Worm (Caenorhabditis elegans) whole organism, L4 larva: Measurements from ENCODE around the gene Y105C5A.1269.

ENCODE experiments used
- D1046.2 ChIP-seq: fragments of 200-800 bp; sonication (Bioruptor generic); IDR thresholded peaks from 2 replicates; pipeline ENCODE4 v1.3.6; 2022; ENCODE audit warnings: missing genetic modification characterization, missing compliant biosample characterization
- F26F4.8 ChIP-seq: fragments of 200-800 bp; sonication (Bioruptor generic); conservative IDR thresholded peaks from 2 replicates; pipeline ENCODE4 v1.3.6; 2022; ENCODE audit warnings: missing genetic modification characterization, missing compliant biosample characterization
- F44E2.7 ChIP-seq: fragments of 200-800 bp; sonication (Bioruptor generic); IDR thresholded peaks from 2 replicates; pipeline ENCODE4 v2.1.2; 2022; ENCODE audit warnings: missing genetic modification characterization, missing compliant biosample characterization
- F49E8.2 ChIP-seq: sonication (generic microtip); optimal IDR thresholded peaks from 2 replicates; lab custom pipeline; 2016; ENCODE audit warnings: missing compliant biosample characterization, mild to moderate bottlenecking, missing genetic modification characterization, borderline replicate concordance
- R02D3.7 ChIP-seq: fragments of 150-350 bp; sonication (generic microtip); optimal IDR thresholded peaks from 3 replicates; lab custom pipeline; 2014; ENCODE audit warnings: missing biosample characterization, missing genetic modification characterization
- Y5F2A.4 ChIP-seq: fragments of 200-800 bp; sonication (Bioruptor generic); optimal IDR thresholded peaks from 2 replicates; lab custom pipeline; 2018; ENCODE audit warnings: mild to moderate bottlenecking, missing genetic modification characterization, missing compliant biosample characterization
- ZK546.5 ChIP-seq, 2 experiments: sonication (generic microtip); optimal IDR thresholded peaks; 2 replicates each; lab custom pipeline; 2017; ENCODE audit warnings: missing biosample characterization in 2 of 2, missing genetic modification characterization in 2 of 2
- ceh-32 ChIP-seq: sonication (generic microtip); optimal IDR thresholded peaks from 2 replicates; lab custom pipeline; 2016; ENCODE audit warnings: mild to moderate bottlenecking, missing genetic modification characterization, missing compliant biosample characterization; ENCODE audit not compliant: poor library complexity
- ceh-62 ChIP-seq: sonication (generic microtip); optimal IDR thresholded peaks from 2 replicates; lab custom pipeline; 2017; ENCODE audit warnings: missing biosample characterization, missing genetic modification characterization
- dmd-9 ChIP-seq: fragments of 200-800 bp; sonication (Bioruptor generic); IDR thresholded peaks from 2 replicates; pipeline ENCODE4 v1.3.6; 2022; ENCODE audit warnings: missing genetic modification reagents, missing genetic modification characterization, missing compliant biosample characterization
- duxl-1 ChIP-seq: sonication (generic microtip); optimal IDR thresholded peaks from 2 replicates; lab custom pipeline; 2016; ENCODE audit warnings: mild to moderate bottlenecking, missing genetic modification characterization, moderate library complexity, missing compliant biosample characterization; ENCODE audit not compliant: poor library complexity
- dve-1 ChIP-seq: sonication (generic microtip); optimal IDR thresholded peaks from 2 replicates; lab custom pipeline; 2017; ENCODE audit warnings: antibody characterized with exemption, mild to moderate bottlenecking, missing genetic modification characterization, missing compliant biosample characterization; ENCODE audit not compliant: insufficient read depth
- egl-43 ChIP-seq: fragments of 200-800 bp; sonication (Bioruptor generic); IDR thresholded peaks from 2 replicates; pipeline ENCODE4 v1.3.6; 2022; ENCODE audit warnings: missing genetic modification reagents, missing genetic modification characterization, missing compliant biosample characterization
- fkh-10 ChIP-seq: fragments of 150-350 bp; optimal IDR thresholded peaks from 2 replicates; lab custom pipeline; 2014; ENCODE audit warnings: missing biosample characterization, missing genetic modification reagents, missing genetic modification characterization
- gei-8 ChIP-seq: fragments of 200-800 bp; sonication (Bioruptor generic); optimal IDR thresholded peaks from 2 replicates; lab custom pipeline; 2018; ENCODE audit warnings: mild to moderate bottlenecking, missing genetic modification characterization, missing compliant biosample characterization
- hif-1 ChIP-seq, 2 experiments: sonication (generic microtip); optimal IDR thresholded peaks; 2 replicates each; lab custom pipeline; 2016 to 2017; ENCODE audit warnings: missing compliant biosample characterization in 2 of 2, missing genetic modification characterization in 2 of 2, missing genetic modification reagents in 2 of 2, missing genotype in 2 of 2, mild to moderate bottlenecking in 1 of 2
- jun-1 ChIP-seq: fragments of 150-350 bp; optimal IDR thresholded peaks from 2 replicates; lab custom pipeline; 2014; ENCODE audit warnings: missing biosample characterization, missing genetic modification reagents, missing genetic modification characterization
- lim-7 ChIP-seq: fragments of 200-800 bp; sonication (Bioruptor generic); IDR thresholded peaks from 2 replicates; pipeline ENCODE4 v1.3.6; 2022; ENCODE audit warnings: missing genetic modification characterization, missing compliant biosample characterization
- lin-38 ChIP-seq: fragments of 200-800 bp; sonication (Bioruptor generic); IDR thresholded peaks from 2 replicates; pipeline ENCODE4 v1.3.6; 2022; ENCODE audit warnings: missing genetic modification reagents, missing genetic modification characterization, missing compliant biosample characterization
- lin-39 ChIP-seq: fragments of 150-350 bp; optimal IDR thresholded peaks from 2 replicates; lab custom pipeline; 2014; ENCODE audit warnings: missing biosample characterization, missing genetic modification reagents, missing genetic modification characterization
- madf-5 ChIP-seq, 2 experiments: fragments of 200-800 bp; sonication (Bioruptor generic); IDR thresholded peaks; 2 replicates each; pipeline ENCODE4 v1.3.6; 2022; ENCODE audit warnings: missing compliant biosample characterization in 2 of 2, missing genetic modification characterization in 2 of 2
- mdt-29 ChIP-seq: fragments of 200-800 bp; sonication (Bioruptor generic); IDR thresholded peaks from 2 replicates; pipeline ENCODE4 v1.3.6; 2022; ENCODE audit warnings: missing genetic modification reagents, missing genetic modification characterization, missing compliant biosample characterization
- mes-2 ChIP-seq: sonication (generic microtip); optimal IDR thresholded peaks from 2 replicates; lab custom pipeline; 2016; ENCODE audit warnings: missing genotype, mild to moderate bottlenecking, missing genetic modification characterization, missing compliant biosample characterization; ENCODE audit not compliant: poor library complexity, severe bottlenecking
- mxl-3 ChIP-seq: fragments of 200-800 bp; sonication (Bioruptor generic); optimal IDR thresholded peaks from 2 replicates; lab custom pipeline; 2018; ENCODE audit warnings: mild to moderate bottlenecking, missing genetic modification characterization, missing compliant biosample characterization
- nhr-25 ChIP-seq: sonication (generic microtip); optimal IDR thresholded peaks from 2 replicates; lab custom pipeline; 2017; ENCODE audit warnings: missing genetic modification characterization, mild to moderate bottlenecking, missing compliant biosample characterization, antibody characterized with exemption, moderate library complexity, borderline replicate concordance; ENCODE audit not compliant: insufficient read depth
- nhr-41 ChIP-seq: fragments of 200-800 bp; sonication (Bioruptor generic); IDR thresholded peaks from 2 replicates; pipeline ENCODE4 v1.3.6; 2022; ENCODE audit warnings: missing genetic modification reagents, missing genetic modification characterization, missing compliant biosample characterization
- nhr-42 ChIP-seq: fragments of 200-800 bp; sonication (Bioruptor generic); IDR thresholded peaks from 2 replicates; pipeline ENCODE4 v1.3.6; 2022; ENCODE audit warnings: missing genetic modification characterization, missing compliant biosample characterization
- pha-4 ChIP-seq, 2 experiments: fragments of 150-350 bp in 1 of 2; fragments of 200-800 bp in 1 of 2; sonication (Bioruptor generic) in 1 of 2; IDR thresholded peaks in 1 of 2; optimal IDR thresholded peaks in 1 of 2; 2 replicates each; pipeline versions ENCODE4 v1.3.6 to Lab custom; 2014 to 2022; ENCODE audit warnings: missing genetic modification characterization in 2 of 2, missing genetic modification reagents in 2 of 2, missing biosample characterization in 1 of 2, missing compliant biosample characterization in 1 of 2
- saeg-2 ChIP-seq: fragments of 200-800 bp; sonication (Bioruptor generic); IDR thresholded peaks from 2 replicates; pipeline ENCODE4 v1.3.6; 2022; ENCODE audit warnings: missing genetic modification reagents, missing genetic modification characterization, missing compliant biosample characterization
- set-16 ChIP-seq: fragments of 200-800 bp; sonication (Bioruptor generic); IDR thresholded peaks from 2 replicates; pipeline ENCODE4 v1.3.6; 2022; ENCODE audit warnings: missing genetic modification reagents, missing genetic modification characterization, missing compliant biosample characterization
- snpc-1.2 ChIP-seq: fragments of 200-800 bp; sonication (Bioruptor generic); IDR thresholded peaks from 2 replicates; pipeline ENCODE4 v1.3.6; 2022; ENCODE audit warnings: missing genetic modification reagents, missing genetic modification characterization, missing compliant biosample characterization
- spr-1 ChIP-seq: sonication (generic microtip); optimal IDR thresholded peaks from 2 replicates; lab custom pipeline; 2016; ENCODE audit warnings: mild to moderate bottlenecking, missing genetic modification characterization, missing compliant biosample characterization
- tag-97 ChIP-seq: fragments of 200-800 bp; sonication (Bioruptor generic); IDR thresholded peaks from 2 replicates; pipeline ENCODE4 v1.3.6; 2022; ENCODE audit warnings: missing genetic modification characterization, missing compliant biosample characterization
- unc-130 ChIP-seq: sonication (generic microtip); optimal IDR thresholded peaks from 2 replicates; lab custom pipeline; 2016; ENCODE audit warnings: missing genetic modification reagents, missing genetic modification characterization, missing compliant biosample characterization
- unc-62 ChIP-seq, 3 experiments: fragments of 150-350 bp in 1 of 3; sonication (generic microtip); optimal IDR thresholded peaks in 2 of 3; peaks in 1 of 3; 1 replicate in 1 of 3; 2 replicates in 2 of 3; lab custom pipeline; 2014 to 2017; ENCODE audit warnings: missing biosample characterization in 3 of 3, missing genetic modification characterization in 3 of 3, missing genetic modification reagents in 3 of 3, missing genotype in 1 of 3
- zip-11 ChIP-seq: fragments of 200-800 bp; sonication (Bioruptor generic); IDR thresholded peaks from 2 replicates; pipeline ENCODE4 v1.3.6; 2022; ENCODE audit warnings: missing genetic modification characterization, missing compliant biosample characterization
- ztf-11 ChIP-seq: fragments of 150-350 bp; optimal IDR thresholded peaks from 2 replicates; lab custom pipeline; 2014; ENCODE audit warnings: missing biosample characterization, missing genetic modification characterization

Y105C5A.1269 gene

ce11 chrIV:15852875-15853793 lies 5.9 kb downstream of the Y105C5A.1269 start:
- TF ChIP-seq jun-1 (no peak), nhr-25 (tag; lab: Kevin White, UChicago) (no peak), ceh-62 (tag; lab: Kevin White, UChicago) (no peak), saeg-2 (GFP tag; lab: Robert Waterston, UW) (no peak), pha-4 (GFP tag; IDR thresholded peaks at IDR 0.05; lab: Robert Waterston, UW) (no peak), pha-4 (tag; optimal IDR thresholded peaks at IDR 0.05; lab: Kevin White, UChicago) (no peak), lin-38 (GFP tag; lab: Robert Waterston, UW) (no peak), nhr-41 (GFP tag; lab: Robert Waterston, UW) (no peak), egl-43 (GFP tag; lab: Robert Waterston, UW) (peak; percentile 59; the same call in 1 of the 2 replicates), fkh-10 (GFP tag; lab: Kevin White, UChicago) (no peak), tag-97 (no peak), snpc-1.2 (peak; percentile 78), zip-11 (no peak), F26F4.8 (no peak), R02D3.7 (tag; lab: Kevin White, UChicago) (no peak), lim-7 (GFP tag; lab: Robert Waterston, UW) (0 out of 2 replicates have a peak, but pooled peaks have one; percentile 16), nhr-42 (no peak), madf-5 (GFP tag; IDR thresholded peaks at IDR 0.05; lab: Robert Waterston, UW) (no peak), mxl-3 (no peak), dmd-9 (GFP tag; lab: Robert Waterston, UW) (no peak), F44E2.7 (GFP tag; lab: Robert Waterston, UW) (no peak), set-16 (GFP tag; lab: Robert Waterston, UW) (peak; percentile 47; the same call in 1 of the 2 replicates), gei-8 (GFP tag; lab: Kevin White, UChicago) (no peak), Y5F2A.4 (GFP tag; lab: Kevin White, UChicago) (no peak), duxl-1 (tag; lab: Kevin White, UChicago) (no peak), mes-2 (tag; lab: Kevin White, UChicago) (no peak), ceh-32 (tag; lab: Kevin White, UChicago) (no peak), dve-1 (peak; percentile 2), ztf-11 (tag; lab: Kevin White, UChicago) (no peak), lin-39 (tag; lab: Kevin White, UChicago) (no peak), hif-1 (tag; optimal IDR thresholded peaks at IDR 0.05; lab: Kevin White, UChicago) (no peak), spr-1 (tag; lab: Kevin White, UChicago) (no peak), mdt-29 (GFP tag; lab: Robert Waterston, UW) (0 out of 2 replicates have a peak, but pooled peaks have one; percentile 6), unc-62 (GFP tag; optimal IDR thresholded peaks at IDR 0.05 in 1 of 2; lab: Kevin White, UChicago) (no peak), unc-62 (tag; optimal IDR thresholded peaks at IDR 0.05; lab: Kevin White, UChicago) (no peak), D1046.2 (GFP tag; lab: Robert Waterston, UW) (no peak), F49E8.2 (tag; lab: Kevin White, UChicago) (no peak), unc-130 (GFP tag; lab: Kevin White, UChicago) (no peak), ZK546.5 (tag; optimal IDR thresholded peaks at IDR 0.05; lab: Kevin White, UChicago) (no peak)
